Worm (Caenorhabditis elegans) whole organism, L4 larva: ENCODE results near the gene dsl-4.

Experiments
- F10B5.3 ChIP-seq: sonication (generic microtip); optimal IDR thresholded peaks from 2 replicates; lab custom pipeline; 2016; ENCODE audit warnings: mild to moderate bottlenecking, missing genetic modification characterization, missing compliant biosample characterization
- F37D6.2 ChIP-seq: sonication (generic microtip); optimal IDR thresholded peaks from 2 replicates; lab custom pipeline; 2016; ENCODE audit warnings: mild to moderate bottlenecking, missing genetic modification characterization, missing compliant biosample characterization
- F44E2.7 ChIP-seq: fragments of 200-800 bp; sonication (Bioruptor generic); IDR thresholded peaks from 2 replicates; pipeline ENCODE4 v2.1.2; 2022; ENCODE audit warnings: missing genetic modification characterization, missing compliant biosample characterization
- R02D3.7 ChIP-seq: fragments of 150-350 bp; sonication (generic microtip); optimal IDR thresholded peaks from 3 replicates; lab custom pipeline; 2014; ENCODE audit warnings: missing biosample characterization, missing genetic modification characterization
- T20F7.1 ChIP-seq: fragments of 200-800 bp; sonication (Bioruptor generic); optimal IDR thresholded peaks from 2 replicates; lab custom pipeline; 2018; ENCODE audit warnings: mild to moderate bottlenecking, missing genetic modification characterization, missing compliant biosample characterization
- Y105C5A.15 ChIP-seq: fragments of 200-800 bp; sonication (Bioruptor generic); IDR thresholded peaks from 2 replicates; pipeline ENCODE4 v1.3.6; 2022; ENCODE audit warnings: missing genetic modification characterization, missing compliant biosample characterization
- Y75B8A.6 ChIP-seq: fragments of 200-800 bp; sonication (Bioruptor generic); IDR thresholded peaks from 2 replicates; pipeline ENCODE4 v1.3.6; 2022; ENCODE audit warnings: missing genetic modification reagents, missing genetic modification characterization, missing compliant biosample characterization
- aha-1 ChIP-seq: fragments of 150-350 bp; peaks from one replicate; lab custom pipeline; 2014; ENCODE audit warnings: missing biosample characterization, missing genetic modification characterization
- arid-1 ChIP-seq: fragments of 200-800 bp; sonication (Bioruptor generic); conservative IDR thresholded peaks from 2 replicates; pipeline ENCODE4 v1.3.6; 2022; ENCODE audit warnings: missing genetic modification reagents, missing genetic modification characterization, missing compliant biosample characterization
- attf-4 ChIP-seq: sonication (generic microtip); optimal IDR thresholded peaks from 3 replicates; lab custom pipeline; 2017; ENCODE audit warnings: missing biosample characterization, missing genetic modification characterization
- ceh-20 ChIP-seq: fragments of 200-800 bp; sonication (Bioruptor generic); IDR thresholded peaks from 2 replicates; pipeline ENCODE4 v1.3.6; 2022; ENCODE audit warnings: missing genetic modification reagents, missing genetic modification characterization, missing compliant biosample characterization
- ceh-28 ChIP-seq: fragments of 150-350 bp; optimal IDR thresholded peaks from 2 replicates; lab custom pipeline; 2014; ENCODE audit warnings: missing biosample characterization, missing genetic modification reagents, missing genetic modification characterization
- ces-1 ChIP-seq: fragments of 150-350 bp; sonication (generic microtip); optimal IDR thresholded peaks from 4 replicates; lab custom pipeline; 2014; ENCODE audit warnings: missing biosample characterization, missing genetic modification reagents, missing genetic modification characterization
- cey-2 ChIP-seq: sonication (generic microtip); optimal IDR thresholded peaks from 3 replicates; lab custom pipeline; 2017; ENCODE audit warnings: missing genetic modification characterization, mild to moderate bottlenecking, missing compliant biosample characterization, antibody characterized with exemption, borderline replicate concordance; ENCODE audit not compliant: insufficient read depth
- ctbp-1 ChIP-seq: fragments of 200-800 bp; sonication (Bioruptor generic); IDR thresholded peaks from 2 replicates; pipeline ENCODE4 v1.3.6; 2022; ENCODE audit warnings: missing genetic modification reagents, missing genetic modification characterization, missing compliant biosample characterization
- daf-16 ChIP-seq, 3 experiments: sonication (generic microtip); optimal IDR thresholded peaks; 2 replicates each; lab custom pipeline; 2016 to 2017; ENCODE audit warnings: missing genetic modification characterization in 3 of 3, missing genetic modification reagents in 3 of 3, mild to moderate bottlenecking in 2 of 3, missing compliant biosample characterization in 2 of 3, missing biosample characterization in 1 of 3, moderate library complexity in 1 of 3
- daf-8 ChIP-seq: fragments of 200-800 bp; sonication (Bioruptor generic); IDR thresholded peaks from 2 replicates; pipeline ENCODE4 v1.3.6; 2022; ENCODE audit warnings: missing genetic modification characterization, missing compliant biosample characterization
- dmd-6 ChIP-seq: fragments of 200-800 bp; sonication (Bioruptor generic); IDR thresholded peaks from 2 replicates; pipeline ENCODE4 v1.3.6; 2022; ENCODE audit warnings: missing genetic modification reagents, missing genetic modification characterization, missing compliant biosample characterization
- dmd-8 ChIP-seq: fragments of 200-800 bp; sonication (Bioruptor generic); IDR thresholded peaks from 2 replicates; pipeline ENCODE4 v1.3.6; 2022; ENCODE audit warnings: missing genetic modification characterization, missing compliant biosample characterization
- dpl-1 ChIP-seq: fragments of 150-350 bp; optimal IDR thresholded peaks from 2 replicates; lab custom pipeline; 2014; ENCODE audit warnings: missing biosample characterization, missing genetic modification reagents, missing genetic modification characterization
- duxl-1 ChIP-seq: sonication (generic microtip); optimal IDR thresholded peaks from 2 replicates; lab custom pipeline; 2016; ENCODE audit warnings: mild to moderate bottlenecking, missing genetic modification characterization, moderate library complexity, missing compliant biosample characterization; ENCODE audit not compliant: poor library complexity
- egl-27 ChIP-seq: sonication (generic microtip); optimal IDR thresholded peaks from 3 replicates; lab custom pipeline; 2017; ENCODE audit warnings: missing biosample characterization, missing genetic modification reagents, missing genetic modification characterization
- egl-43 ChIP-seq: fragments of 200-800 bp; sonication (Bioruptor generic); IDR thresholded peaks from 2 replicates; pipeline ENCODE4 v1.3.6; 2022; ENCODE audit warnings: missing genetic modification reagents, missing genetic modification characterization, missing compliant biosample characterization
- fkh-10 ChIP-seq: fragments of 150-350 bp; optimal IDR thresholded peaks from 2 replicates; lab custom pipeline; 2014; ENCODE audit warnings: missing biosample characterization, missing genetic modification reagents, missing genetic modification characterization
- fos-1 ChIP-seq: fragments of 150-350 bp; optimal IDR thresholded peaks from 2 replicates; lab custom pipeline; 2014; ENCODE audit warnings: missing biosample characterization, missing genetic modification characterization
- gei-8 ChIP-seq: fragments of 200-800 bp; sonication (Bioruptor generic); optimal IDR thresholded peaks from 2 replicates; lab custom pipeline; 2018; ENCODE audit warnings: mild to moderate bottlenecking, missing genetic modification characterization, missing compliant biosample characterization
- hmg-1.1 ChIP-seq: fragments of 200-800 bp; sonication (Bioruptor generic); IDR thresholded peaks from 2 replicates; pipeline ENCODE4 v1.3.6; 2022; ENCODE audit warnings: missing genetic modification reagents, missing genetic modification characterization, missing compliant biosample characterization
- jun-1 ChIP-seq: fragments of 150-350 bp; optimal IDR thresholded peaks from 2 replicates; lab custom pipeline; 2014; ENCODE audit warnings: missing biosample characterization, missing genetic modification reagents, missing genetic modification characterization
- lin-1 ChIP-seq: fragments of 200-800 bp; sonication (Bioruptor generic); IDR thresholded peaks from 2 replicates; pipeline ENCODE4 v1.3.6; 2022; ENCODE audit warnings: missing genetic modification reagents, missing genetic modification characterization, missing compliant biosample characterization
- lin-13 ChIP-seq: fragments of 150-350 bp; optimal IDR thresholded peaks from 2 replicates; lab custom pipeline; 2014; ENCODE audit warnings: missing biosample characterization, missing genetic modification reagents, missing genetic modification characterization
- lin-29 ChIP-seq: fragments of 200-800 bp; sonication (Bioruptor generic); IDR thresholded peaks from 2 replicates; pipeline ENCODE4 v1.3.6; 2022; ENCODE audit warnings: missing genetic modification reagents, missing genetic modification characterization, missing compliant biosample characterization
- lin-38 ChIP-seq: fragments of 200-800 bp; sonication (Bioruptor generic); IDR thresholded peaks from 2 replicates; pipeline ENCODE4 v1.3.6; 2022; ENCODE audit warnings: missing genetic modification reagents, missing genetic modification characterization, missing compliant biosample characterization
- lsy-2 ChIP-seq, 2 experiments: fragments of 150-350 bp in 1 of 2; sonication (generic microtip) in 1 of 2; optimal IDR thresholded peaks; 2 replicates each; lab custom pipeline; 2014 to 2017; ENCODE audit warnings: missing biosample characterization in 2 of 2, missing genetic modification characterization in 2 of 2
- madf-5 ChIP-seq, 2 experiments: fragments of 200-800 bp; sonication (Bioruptor generic); IDR thresholded peaks; 2 replicates each; pipeline ENCODE4 v1.3.6; 2022; ENCODE audit warnings: missing compliant biosample characterization in 2 of 2, missing genetic modification characterization in 2 of 2
- mdl-1 ChIP-seq, 2 experiments: fragments of 150-350 bp in 1 of 2; sonication (generic microtip) in 1 of 2; optimal IDR thresholded peaks; 2 replicates each; lab custom pipeline; 2014 to 2017; ENCODE audit warnings: missing biosample characterization in 2 of 2, missing genetic modification characterization in 2 of 2
- nhr-11 ChIP-seq: fragments of 150-350 bp; optimal IDR thresholded peaks from 2 replicates; lab custom pipeline; 2014; ENCODE audit warnings: missing biosample characterization, missing genetic modification characterization
- nhr-25 ChIP-seq: sonication (generic microtip); optimal IDR thresholded peaks from 2 replicates; lab custom pipeline; 2017; ENCODE audit warnings: missing genetic modification characterization, mild to moderate bottlenecking, missing compliant biosample characterization, antibody characterized with exemption, moderate library complexity, borderline replicate concordance; ENCODE audit not compliant: insufficient read depth
- nhr-28 ChIP-seq: fragments of 150-350 bp; optimal IDR thresholded peaks from 2 replicates; lab custom pipeline; 2014; ENCODE audit warnings: missing biosample characterization, missing genetic modification characterization
- nhr-41 ChIP-seq: fragments of 200-800 bp; sonication (Bioruptor generic); IDR thresholded peaks from 2 replicates; pipeline ENCODE4 v1.3.6; 2022; ENCODE audit warnings: missing genetic modification reagents, missing genetic modification characterization, missing compliant biosample characterization
- nhr-42 ChIP-seq: fragments of 200-800 bp; sonication (Bioruptor generic); IDR thresholded peaks from 2 replicates; pipeline ENCODE4 v1.3.6; 2022; ENCODE audit warnings: missing genetic modification characterization, missing compliant biosample characterization
- nhr-48 ChIP-seq: sonication (generic microtip); optimal IDR thresholded peaks from 2 replicates; lab custom pipeline; 2016; ENCODE audit warnings: mild to moderate bottlenecking, missing genetic modification characterization, missing compliant biosample characterization
- nhr-76 ChIP-seq: fragments of 150-350 bp; optimal IDR thresholded peaks from 2 replicates; lab custom pipeline; 2014; ENCODE audit warnings: missing biosample characterization, missing genetic modification characterization
- php-3 ChIP-seq: fragments of 200-800 bp; sonication (Bioruptor generic); IDR thresholded peaks from 2 replicates; pipeline ENCODE4 v1.3.6; 2022; ENCODE audit warnings: missing genetic modification reagents, missing genetic modification characterization, missing compliant biosample characterization
- set-16 ChIP-seq: fragments of 200-800 bp; sonication (Bioruptor generic); IDR thresholded peaks from 2 replicates; pipeline ENCODE4 v1.3.6; 2022; ENCODE audit warnings: missing genetic modification reagents, missing genetic modification characterization, missing compliant biosample characterization
- skn-1 ChIP-seq: fragments of 150-350 bp; optimal IDR thresholded peaks from 2 replicates; lab custom pipeline; 2014; ENCODE audit warnings: missing biosample characterization, missing genetic modification characterization
- snpc-1.2 ChIP-seq: fragments of 200-800 bp; sonication (Bioruptor generic); IDR thresholded peaks from 2 replicates; pipeline ENCODE4 v1.3.6; 2022; ENCODE audit warnings: missing genetic modification reagents, missing genetic modification characterization, missing compliant biosample characterization
- spr-1 ChIP-seq: sonication (generic microtip); optimal IDR thresholded peaks from 2 replicates; lab custom pipeline; 2016; ENCODE audit warnings: mild to moderate bottlenecking, missing genetic modification characterization, missing compliant biosample characterization
- spr-3 ChIP-seq: fragments of 200-800 bp; sonication (Bioruptor generic); optimal IDR thresholded peaks from 2 replicates; lab custom pipeline; 2018; ENCODE audit warnings: mild to moderate bottlenecking, missing genetic modification characterization, missing compliant biosample characterization
- tra-1 ChIP-seq: fragments of 200-800 bp; sonication (Bioruptor generic); IDR thresholded peaks from 2 replicates; pipeline ENCODE4 v1.3.6; 2022; ENCODE audit warnings: missing genetic modification reagents, missing genetic modification characterization, missing compliant biosample characterization
- vab-7 ChIP-seq: fragments of 200-800 bp; sonication (Bioruptor generic); IDR thresholded peaks from 2 replicates; pipeline ENCODE4 v1.3.6; 2022; ENCODE audit warnings: missing genetic modification reagents, missing genetic modification characterization, missing compliant biosample characterization
- zag-1 ChIP-seq: fragments of 150-350 bp; optimal IDR thresholded peaks from 2 replicates; lab custom pipeline; 2014; ENCODE audit warnings: missing biosample characterization, missing genetic modification characterization

The dsl-4 gene

ce11 chrX:14101986-14102385, 11.8 kb downstream of the dsl-4 start, which contains the start of gene F16B12.6 (continued):
- TF ChIP-seq egl-27 (tag; lab: Kevin White, UChicago) (no peak), mdl-1 (tag; optimal IDR thresholded peaks at IDR 0.05; lab: Kevin White, UChicago) (peak in 1 of 2 experiments; percentile 19), F10B5.3 (tag; lab: Kevin White, UChicago) (no peak), attf-4 (tag; lab: Kevin White, UChicago) (no peak), duxl-1 (tag; lab: Kevin White, UChicago) (no peak), lsy-2 (tag; optimal IDR thresholded peaks at IDR 0.05; lab: Kevin White, UChicago) (peak; percentile 32 to 84), fkh-10 (GFP tag; lab: Kevin White, UChicago) (peak; percentile 23), spr-1 (tag; lab: Kevin White, UChicago) (no peak), zag-1 (tag; lab: Kevin White, UChicago) (no peak), egl-43 (GFP tag; lab: Robert Waterston, UW) (peak; percentile 59; the same call in 1 of the 2 replicates), jun-1 (tag; lab: Kevin White, UChicago) (no peak), arid-1 (GFP tag; lab: Robert Waterston, UW) (no peak; the same call in 1 of the 2 replicates), Y105C5A.15 (GFP tag; lab: Robert Waterston, UW) (no peak), ceh-28 (tag; lab: Kevin White, UChicago) (no peak), daf-16 (GFP tag; optimal IDR thresholded peaks at IDR 0.05; lab: Kevin White, UChicago) (no peak), daf-16 (tag; optimal IDR thresholded peaks at IDR 0.05; lab: Kevin White, UChicago) (peak; percentile 66), fos-1 (tag; lab: Kevin White, UChicago) (no peak), Y75B8A.6 (GFP tag; lab: Robert Waterston, UW) (no peak), dpl-1 (GFP tag; lab: Kevin White, UChicago) (peak; percentile 90), nhr-76 (no peak), nhr-28 (tag; lab: Kevin White, UChicago) (peak; percentile 51), ctbp-1 (GFP tag; lab: Robert Waterston, UW) (no peak), php-3 (GFP tag; lab: Robert Waterston, UW) (no peak), dmd-6 (peak; percentile 60), F44E2.7 (GFP tag; lab: Robert Waterston, UW) (no peak), snpc-1.2 (no peak), daf-8 (GFP tag; lab: Robert Waterston, UW) (no peak), ces-1 (GFP tag; lab: Kevin White, UChicago) (no peak), set-16 (GFP tag; lab: Robert Waterston, UW) (peak; percentile 46; the same call in 1 of the 2 replicates), nhr-48 (tag; lab: Kevin White, UChicago) (no peak), gei-8 (no peak), nhr-42 (GFP tag; lab: Robert Waterston, UW) (peak; percentile 11; the same call in 1 of the 2 replicates), tra-1 (GFP tag; lab: Robert Waterston, UW) (no peak), madf-5 (GFP tag; IDR thresholded peaks at IDR 0.05; lab: Robert Waterston, UW) (no peak), cey-2 (tag; lab: Kevin White, UChicago) (no peak), R02D3.7 (tag; lab: Kevin White, UChicago) (no peak), ceh-20 (GFP tag; lab: Robert Waterston, UW) (0 out of 2 replicates have a peak, but pooled peaks have one; percentile 52), spr-3 (GFP tag; lab: Kevin White, UChicago) (peak; percentile 0), dmd-8 (GFP tag; lab: Robert Waterston, UW) (no peak), hmg-1.1 (peak; percentile 83), vab-7 (GFP tag; lab: Robert Waterston, UW) (no peak), T20F7.1 (GFP tag; lab: Kevin White, UChicago) (no peak), lin-29 (GFP tag; lab: Robert Waterston, UW) (0 out of 2 replicates have a peak, but pooled peaks have one; percentile 28), nhr-41 (GFP tag; lab: Robert Waterston, UW) (no peak), lin-13 (GFP tag; lab: Kevin White, UChicago) (peak; percentile 80), skn-1 (tag; lab: Kevin White, UChicago) (no peak), nhr-11 (tag; lab: Kevin White, UChicago) (peak; percentile 57), F37D6.2 (tag; lab: Kevin White, UChicago) (peak; percentile 30), lin-1 (GFP tag; lab: Robert Waterston, UW) (no peak), lin-38 (GFP tag; lab: Robert Waterston, UW) (peak; percentile 91), nhr-25 (tag; lab: Kevin White, UChicago) (peak; percentile 52), aha-1 (tag; lab: Kevin White, UChicago) (peak; percentile 95)
